Worm (Caenorhabditis elegans): ENCODE results near the gene C03B1.17.

DNA sequence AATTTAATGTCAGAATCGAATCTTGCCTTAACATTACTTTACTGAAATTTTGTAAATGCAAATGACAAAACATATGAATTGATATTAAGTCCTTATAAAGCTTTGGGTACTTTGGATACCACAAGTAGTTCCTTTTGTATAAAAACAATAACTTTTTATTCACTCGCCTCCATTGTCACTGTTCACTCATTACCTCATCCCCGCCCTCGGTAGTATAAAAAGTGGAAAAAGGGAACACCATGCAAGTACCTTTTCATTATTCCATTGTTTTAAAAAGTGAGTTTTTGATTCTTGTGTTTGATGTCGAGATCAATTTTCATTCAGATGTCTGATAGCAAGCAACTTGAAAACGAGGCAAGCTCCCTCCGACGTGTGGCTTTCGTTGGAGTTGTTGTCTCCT lies 39.5 kb upstream of the C03B1.17 start, which contains the start of gene col-171:
- TF ChIP-seq lin-11 (tag; optimal IDR thresholded peaks at IDR 0.05) (no peak), ztf-11 (tag; optimal IDR thresholded peaks at IDR 0.05) (no peak), crh-2 (tag; optimal IDR thresholded peaks at IDR 0.05) (no peak), ceh-82 (tag; optimal IDR thresholded peaks at IDR 0.05) (no peak), peb-1 (tag; optimal IDR thresholded peaks at IDR 0.05) (no peak), ztf-4 (tag; optimal IDR thresholded peaks at IDR 0.05) (no peak), sma-9 (GFP tag; optimal IDR thresholded peaks at IDR 0.05) (no peak), sma-9 (tag; optimal IDR thresholded peaks at IDR 0.05) (no peak), unc-62 (GFP tag; optimal IDR thresholded peaks at IDR 0.05) (no peak), nhr-77 (tag; optimal IDR thresholded peaks at IDR 0.05) (no peak), nhr-12 (tag; optimal IDR thresholded peaks at IDR 0.05) (no peak), ceh-16 (tag; optimal IDR thresholded peaks at IDR 0.05) (no peak), ama-1 (optimal IDR thresholded peaks at IDR 0.05) (no peak), lin-13 (GFP tag; optimal IDR thresholded peaks at IDR 0.05) (no peak)
